Worm (Caenorhabditis elegans) whole organism, young adult: ENCODE data around the gene srh-212.

Experiments used
- Y56A3A.18 ChIP-seq: fragments of 200-800 bp; sonication (Bioruptor generic); IDR thresholded peaks from 2 replicates; pipeline ENCODE4 v1.3.6; 2022; ENCODE audit warnings: missing genetic modification reagents, missing genetic modification characterization, missing compliant biosample characterization
- ZK185.1 ChIP-seq: sonication (generic microtip); optimal IDR thresholded peaks from 2 replicates; lab custom pipeline; 2016; ENCODE audit warnings: mild to moderate bottlenecking, missing genetic modification characterization, missing compliant biosample characterization; ENCODE audit not compliant: poor library complexity, severe bottlenecking
- ceh-100 ChIP-seq: fragments of 200-800 bp; sonication (Bioruptor generic); IDR thresholded peaks from 2 replicates; pipeline ENCODE4 v1.3.6; 2022; ENCODE audit warnings: missing genetic modification reagents, missing genetic modification characterization, missing compliant biosample characterization
- ceh-27 ChIP-seq: fragments of 200-800 bp; sonication (Bioruptor generic); optimal IDR thresholded peaks from 2 replicates; lab custom pipeline; 2018; ENCODE audit warnings: mild to moderate bottlenecking, missing genetic modification characterization, moderate library complexity, missing compliant biosample characterization
- egl-18 ChIP-seq: fragments of 200-800 bp; sonication (Bioruptor generic); IDR thresholded peaks from 2 replicates; pipeline ENCODE4 v1.3.6; 2022; ENCODE audit warnings: missing genetic modification reagents, missing genetic modification characterization, missing compliant biosample characterization
- ets-4 ChIP-seq: fragments of 200-800 bp; sonication (Bioruptor generic); optimal IDR thresholded peaks from 2 replicates; lab custom pipeline; 2018; ENCODE audit warnings: mild to moderate bottlenecking, missing genetic modification characterization, missing compliant biosample characterization
- lsy-27 ChIP-seq: sonication (generic microtip); optimal IDR thresholded peaks from 2 replicates; lab custom pipeline; 2017; ENCODE audit warnings: missing genetic modification characterization, mild to moderate bottlenecking, missing compliant biosample characterization, antibody characterized with exemption, missing genotype, borderline replicate concordance; ENCODE audit not compliant: insufficient read depth
- mxl-1 ChIP-seq: sonication (generic microtip); optimal IDR thresholded peaks from 2 replicates; lab custom pipeline; 2016; ENCODE audit warnings: missing genetic modification characterization, missing compliant biosample characterization
- nfya-2 ChIP-seq: fragments of 200-800 bp; sonication (Bioruptor generic); IDR thresholded peaks from 2 replicates; pipeline ENCODE4 v1.3.6; 2022; ENCODE audit warnings: missing genetic modification reagents, missing genetic modification characterization, missing compliant biosample characterization
- repo-1 ChIP-seq: sonication (generic microtip); optimal IDR thresholded peaks from 2 replicates; lab custom pipeline; 2017; ENCODE audit warnings: mild to moderate bottlenecking, missing genetic modification characterization, missing compliant biosample characterization
- sdz-38 ChIP-seq: sonication (generic microtip); optimal IDR thresholded peaks from 2 replicates; lab custom pipeline; 2016; ENCODE audit warnings: missing genotype, missing genetic modification characterization, missing compliant biosample characterization
- snpc-4 ChIP-seq, 5 experiments: fragments of 150-350 bp in 1 of 5; sonication (generic microtip) in 4 of 5; optimal IDR thresholded peaks; 2 replicates each; lab custom pipeline; 2014 to 2018; ENCODE audit warnings: missing genetic modification characterization in 5 of 5, missing biosample characterization in 3 of 5, antibody characterized with exemption in 2 of 5, mild to moderate bottlenecking in 2 of 5, missing compliant biosample characterization in 2 of 5, missing genotype in 2 of 5, moderate library complexity in 2 of 5, missing genetic modification reagents in 1 of 5
- sptf-2 ChIP-seq: fragments of 200-800 bp; sonication (Bioruptor generic); optimal IDR thresholded peaks from 2 replicates; lab custom pipeline; 2018; ENCODE audit warnings: mild to moderate bottlenecking, missing genetic modification characterization, missing compliant biosample characterization
- ztf-25 ChIP-seq: fragments of 200-800 bp; sonication (Bioruptor generic); IDR thresholded peaks from 2 replicates; pipeline ENCODE4 v1.3.6; 2022; ENCODE audit warnings: missing genetic modification reagents, missing genetic modification characterization, missing compliant biosample characterization

DNA sequence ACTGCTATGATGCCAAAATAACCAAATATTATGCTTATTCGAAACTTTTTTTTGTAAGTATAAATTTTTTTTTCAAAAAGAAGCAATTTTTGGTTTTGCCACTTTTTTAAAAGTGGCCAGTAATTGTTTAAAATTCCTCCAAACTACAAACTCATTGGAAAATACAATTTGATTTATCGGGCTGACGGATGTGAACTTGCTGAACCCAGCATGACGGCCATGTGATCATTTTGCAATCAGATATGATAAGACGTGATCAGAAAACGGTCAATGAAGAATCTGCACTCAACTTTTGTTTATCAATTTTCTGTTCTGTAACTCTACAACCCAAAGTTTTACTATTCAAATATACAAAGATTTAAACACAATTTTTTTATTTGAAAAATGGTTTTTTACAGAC lies 9.4 kb upstream of the srh-212 start:
- TF ChIP-seq lsy-27 = no peak
- TF ChIP-seq ztf-25 (GFP tag; lab: Robert Waterston, UW) = no peak
- no peak for TF ChIP-seq nfya-2 (GFP tag; lab: Robert Waterston, UW)
- TF ChIP-seq repo-1 = no peak
- no peak for TF ChIP-seq ets-4 (GFP tag; lab: Kevin White, UChicago)
- TF ChIP-seq sptf-2 (GFP tag; lab: Kevin White, UChicago) = no peak
- no peak for TF ChIP-seq snpc-4 (GFP tag; optimal IDR thresholded peaks at IDR 0.05; lab: Kevin White, UChicago)
- TF ChIP-seq snpc-4 (tag; optimal IDR thresholded peaks at IDR 0.05; lab: Kevin White, UChicago) = no peak
- TF ChIP-seq ceh-27 (GFP tag; lab: Kevin White, UChicago) = no peak
- TF ChIP-seq ceh-100 (GFP tag; lab: Robert Waterston, UW) = no peak
- no peak for TF ChIP-seq Y56A3A.18 (GFP tag; lab: Robert Waterston, UW)
- no peak for TF ChIP-seq egl-18
- TF ChIP-seq sdz-38 = no peak
- no peak for TF ChIP-seq mxl-1 (tag; lab: Kevin White, UChicago)
- no peak for TF ChIP-seq ZK185.1 (tag; lab: Kevin White, UChicago)
